Fruit fly (Drosophila melanogaster) whole organism, wandering third instar larva: ENCODE results near the gene Cp19.

Experiments used
- Hr83 ChIP-seq: fragments of 200-300 bp; sonication (Bioruptor generic); optimal IDR thresholded peaks from 2 replicates; lab custom pipeline; 2016; ENCODE audit warnings: missing biosample characterization, mild to moderate bottlenecking, missing genetic modification characterization, moderate library complexity; ENCODE audit not compliant: poor library complexity, severe bottlenecking
- Myc ChIP-seq: fragments of >200 bp; optimal IDR thresholded peaks from 2 replicates; lab custom pipeline; 2017
- rgr ChIP-seq: fragments of 200-800 bp; sonication (Bioruptor generic); optimal IDR thresholded peaks from 3 replicates; lab custom pipeline; 2016; ENCODE audit warnings: missing biosample characterization, mild to moderate bottlenecking, missing genetic modification characterization

dm6 chr3L:8749676-8750654 lies 20.3 kb downstream of the Cp19 start, which contains the start of gene CG13306:
- TF ChIP-seq Myc (lab: Kevin White, UChicago) (no peak), Hr83 (GFP tag; lab: Kevin White, UChicago) (no peak), rgr (GFP tag; lab: Kevin White, UChicago) (no peak)
